Fruit fly (Drosophila melanogaster) whole organism, adult: ENCODE results near the gene CG44090.
A peak's percentile ranks its signal among the peaks of the same experiment; 100 is the strongest.

Experiments
- CG11617 ChIP-seq: fragments of 200-800 bp; sonication (Bioruptor generic); optimal IDR thresholded peaks from 2 replicates; lab custom pipeline; 2017; ENCODE audit warnings: mild to moderate bottlenecking, missing biosample characterization, missing genetic modification reagents, missing genetic modification characterization
- CG12768 ChIP-seq: fragments of 200-800 bp; sonication (Bioruptor generic); optimal IDR thresholded peaks from 2 replicates; lab custom pipeline; 2017; ENCODE audit warnings: missing biosample characterization, missing genetic modification characterization, mild to moderate bottlenecking, moderate library complexity, missing genetic modification reagents
- CG14711 ChIP-seq: fragments of 200-800 bp; sonication (Bioruptor generic); optimal IDR thresholded peaks from 2 replicates; lab custom pipeline; 2018; ENCODE audit warnings: missing biosample characterization, mild to moderate bottlenecking, missing genetic modification characterization, moderate library complexity
- CG1620 ChIP-seq: fragments of 200-800 bp; sonication (Bioruptor generic); optimal IDR thresholded peaks from 2 replicates; lab custom pipeline; 2016; ENCODE audit warnings: missing biosample characterization, missing genetic modification characterization
- CG33017 ChIP-seq: fragments of 200-800 bp; sonication (Bioruptor generic); optimal IDR thresholded peaks from 2 replicates; lab custom pipeline; 2018; ENCODE audit warnings: missing biosample characterization, mild to moderate bottlenecking, missing genetic modification characterization, moderate library complexity
- CG5204 ChIP-seq: fragments of 200-800 bp; sonication (Bioruptor generic); optimal IDR thresholded peaks from 2 replicates; lab custom pipeline; 2016; ENCODE audit warnings: missing biosample characterization, missing genetic modification characterization
- CG7045 ChIP-seq: fragments of 200-800 bp; sonication (Bioruptor generic); optimal IDR thresholded peaks from 2 replicates; lab custom pipeline; 2017; ENCODE audit warnings: missing biosample characterization, mild to moderate bottlenecking, missing genetic modification characterization
- CG7101 ChIP-seq: fragments of 200-800 bp; sonication (Bioruptor generic); optimal IDR thresholded peaks from 2 replicates; lab custom pipeline; 2018; ENCODE audit warnings: missing biosample characterization, mild to moderate bottlenecking, missing genetic modification characterization, moderate library complexity
- Clk ChIP-seq: fragments of 200-800 bp; sonication (Bioruptor generic); optimal IDR thresholded peaks from 2 replicates; lab custom pipeline; 2017; ENCODE audit warnings: missing biosample characterization, missing genetic modification characterization
- Crg-1 ChIP-seq: fragments of 200-800 bp; sonication (Bioruptor generic); optimal IDR thresholded peaks from 2 replicates; lab custom pipeline; 2016; ENCODE audit warnings: missing biosample characterization, missing genetic modification characterization
- Hr96 ChIP-seq: fragments of 200-800 bp; sonication (Bioruptor generic); optimal IDR thresholded peaks from 2 replicates; lab custom pipeline; 2016; ENCODE audit warnings: missing biosample characterization, missing genetic modification characterization
- Mnt ChIP-seq: fragments of 200-800 bp; sonication (Bioruptor generic); optimal IDR thresholded peaks from 2 replicates; lab custom pipeline; 2016; ENCODE audit warnings: missing biosample characterization, mild to moderate bottlenecking, missing genetic modification characterization
- bab1 ChIP-seq: fragments of 200-800 bp; sonication (Bioruptor generic); optimal IDR thresholded peaks from 3 replicates; lab custom pipeline; 2019; ENCODE audit warnings: missing biosample characterization, mild to moderate bottlenecking, missing genetic modification characterization, moderate library complexity
- cic ChIP-seq: fragments of 200-800 bp; sonication (Bioruptor generic); optimal IDR thresholded peaks from 2 replicates; lab custom pipeline; 2017; ENCODE audit warnings: missing biosample characterization, mild to moderate bottlenecking, missing genetic modification characterization, moderate library complexity
- cnc ChIP-seq, 2 experiments: fragments of >200 bp; optimal IDR thresholded peaks; 2 replicates each; lab custom pipeline; 2017
- kay ChIP-seq: fragments of 200-800 bp; sonication (Bioruptor generic); peaks from one replicate; lab custom pipeline; 2016; ENCODE audit warnings: missing biosample characterization, missing genetic modification characterization, borderline replicate concordance
- ovo ChIP-seq: fragments of 200-800 bp; sonication (Bioruptor generic); optimal IDR thresholded peaks from 2 replicates; lab custom pipeline; 2016; ENCODE audit warnings: missing biosample characterization, missing genetic modification characterization
- pad ChIP-seq: fragments of 200-800 bp; sonication (Bioruptor generic); optimal IDR thresholded peaks from 3 replicates; lab custom pipeline; 2017; ENCODE audit warnings: missing biosample characterization, missing genetic modification characterization, mild to moderate bottlenecking, moderate library complexity, missing genetic modification reagents
- tj ChIP-seq: fragments of 200-800 bp; sonication (Bioruptor generic); optimal IDR thresholded peaks from 3 replicates; lab custom pipeline; 2017; ENCODE audit warnings: missing biosample characterization, mild to moderate bottlenecking, missing genetic modification characterization, moderate library complexity
- toe ChIP-seq: fragments of 200-800 bp; sonication (Bioruptor generic); optimal IDR thresholded peaks from 2 replicates; lab custom pipeline; 2016; ENCODE audit warnings: missing biosample characterization, missing genetic modification characterization

Gene CG44090

DNA sequence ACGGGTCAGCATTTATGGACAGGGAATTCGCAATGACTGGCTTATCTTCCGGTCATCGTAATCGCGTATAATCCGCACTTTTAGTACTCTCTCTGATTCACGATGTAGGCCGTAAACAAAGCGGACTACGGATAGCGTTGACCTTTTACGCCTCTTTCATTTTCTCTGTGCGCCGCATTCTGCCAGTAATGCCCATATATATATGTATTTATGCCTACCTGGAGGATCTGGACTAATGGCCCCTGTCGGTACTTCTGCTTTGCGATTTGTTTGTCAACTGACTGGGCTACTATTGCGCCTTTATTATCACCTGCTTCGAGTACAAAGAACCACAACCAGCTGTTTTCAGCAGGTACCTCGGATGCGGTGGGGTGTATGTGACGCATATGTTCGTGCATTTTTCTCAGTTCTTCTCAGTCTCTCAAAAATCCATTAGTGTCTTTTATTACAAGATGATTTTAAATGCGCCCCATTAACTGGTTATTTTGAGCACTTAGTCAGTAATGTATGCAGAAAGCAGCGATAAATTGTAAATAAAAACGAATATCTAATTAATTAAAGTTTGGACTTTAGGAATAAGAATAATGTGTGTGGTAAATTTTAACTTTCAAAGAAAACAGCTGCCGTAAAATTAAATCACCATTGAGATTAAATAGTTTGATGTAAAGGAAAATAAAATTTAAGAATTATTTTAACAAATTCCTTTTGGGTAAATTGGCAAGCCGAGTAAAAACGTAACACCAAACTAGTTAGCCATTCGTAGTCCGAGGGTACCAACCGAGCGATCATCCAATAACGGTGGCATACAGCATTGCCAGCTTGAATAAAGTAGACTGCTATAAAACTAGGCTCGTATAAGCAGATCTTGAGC, 39.7 kb downstream of the CG44090 start, which contains the start of gene CREG:
Gene CREG (minus strand): TSS at position 323 of the 871 bp plus-strand sequence.
- TF ChIP-seq CG5204 (GFP tag; lab: Kevin White, UChicago) (peak; percentile 50), kay (GFP tag; lab: Kevin White, UChicago) (peak; percentile 83), CG14711 (tag; lab: Kevin White, UChicago) (peak; percentile 20), Clk (GFP tag; lab: Kevin White, UChicago) (no peak), toe (no peak), bab1 (GFP tag; lab: Kevin White, UChicago) (no peak), Mnt (peak; percentile 25), ovo (GFP tag; lab: Kevin White, UChicago) (no peak), Crg-1 (GFP tag; lab: Kevin White, UChicago) (peak; percentile 2), CG1620 (no peak), CG33017 (no peak), cnc (optimal IDR thresholded peaks at IDR 0.05; lab: Kevin White, UChicago) (peak; percentile 12 to 21), CG7101 (tag; lab: Kevin White, UChicago) (peak; percentile 1), tj (peak; percentile 24), CG11617 (GFP tag; lab: Kevin White, UChicago) (peak; percentile 71), cic (GFP tag; lab: Kevin White, UChicago) (peak; percentile 22), CG12768 (peak; percentile 59), CG7045 (GFP tag; lab: Kevin White, UChicago) (peak; percentile 24), Hr96 (GFP tag; lab: Kevin White, UChicago) (peak; percentile 58), pad (GFP tag; lab: Kevin White, UChicago) (peak; percentile 26)

DNA sequence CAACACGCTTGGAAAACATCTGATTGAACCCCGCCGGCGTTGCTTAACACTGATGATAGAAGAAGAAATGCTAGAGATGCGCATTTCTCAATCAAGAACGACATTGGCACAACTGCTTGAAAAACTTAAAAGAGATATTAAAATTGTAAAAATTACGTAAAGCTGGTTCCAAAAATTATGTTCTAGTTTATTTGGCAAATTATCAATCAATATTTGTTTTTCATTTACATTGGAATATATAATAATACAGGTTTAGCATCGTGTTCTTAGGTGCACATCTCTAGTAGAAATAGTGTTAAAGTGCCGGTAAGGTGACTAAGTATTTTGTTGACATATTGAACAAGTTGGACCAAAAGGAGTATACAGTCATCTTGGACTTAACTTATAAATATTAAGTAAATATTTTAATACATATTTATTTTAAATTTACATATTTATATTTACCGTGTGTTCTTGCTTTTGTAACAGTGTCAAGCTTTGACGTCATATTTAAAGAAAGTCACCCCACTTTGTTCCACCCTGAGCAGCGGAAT, 42.9 kb downstream of the CG44090 start, which contains the start of the genes Brf and sds22:
Gene Brf (minus strand): TSS at position 25 of the 533 bp plus-strand sequence.
Gene sds22 (plus strand): TSS at position 282 of the 533 bp plus-strand sequence.
- TF ChIP-seq cnc (optimal IDR thresholded peaks at IDR 0.05; lab: Kevin White, UChicago) (no peak), CG11617 (GFP tag; lab: Kevin White, UChicago) (peak; percentile 96), tj (peak; percentile 85), CG7045 (GFP tag; lab: Kevin White, UChicago) (peak; percentile 95), bab1 (GFP tag; lab: Kevin White, UChicago) (peak; percentile 95), CG1620 (peak; percentile 98), Crg-1 (GFP tag; lab: Kevin White, UChicago) (peak; percentile 96), Hr96 (GFP tag; lab: Kevin White, UChicago) (peak; percentile 93), toe (peak; percentile 98), CG33017 (peak; percentile 92), cic (GFP tag; lab: Kevin White, UChicago) (peak; percentile 26), pad (GFP tag; lab: Kevin White, UChicago) (peak; percentile 88), CG7101 (tag; lab: Kevin White, UChicago) (peak; percentile 97), CG14711 (tag; lab: Kevin White, UChicago) (peak; percentile 91), Mnt (peak; percentile 91), ovo (GFP tag; lab: Kevin White, UChicago) (peak; percentile 95), CG12768 (peak; percentile 96), CG5204 (GFP tag; lab: Kevin White, UChicago) (peak; percentile 97), Clk (GFP tag; lab: Kevin White, UChicago) (peak; percentile 86), kay (GFP tag; lab: Kevin White, UChicago) (peak; percentile 99)

DNA sequence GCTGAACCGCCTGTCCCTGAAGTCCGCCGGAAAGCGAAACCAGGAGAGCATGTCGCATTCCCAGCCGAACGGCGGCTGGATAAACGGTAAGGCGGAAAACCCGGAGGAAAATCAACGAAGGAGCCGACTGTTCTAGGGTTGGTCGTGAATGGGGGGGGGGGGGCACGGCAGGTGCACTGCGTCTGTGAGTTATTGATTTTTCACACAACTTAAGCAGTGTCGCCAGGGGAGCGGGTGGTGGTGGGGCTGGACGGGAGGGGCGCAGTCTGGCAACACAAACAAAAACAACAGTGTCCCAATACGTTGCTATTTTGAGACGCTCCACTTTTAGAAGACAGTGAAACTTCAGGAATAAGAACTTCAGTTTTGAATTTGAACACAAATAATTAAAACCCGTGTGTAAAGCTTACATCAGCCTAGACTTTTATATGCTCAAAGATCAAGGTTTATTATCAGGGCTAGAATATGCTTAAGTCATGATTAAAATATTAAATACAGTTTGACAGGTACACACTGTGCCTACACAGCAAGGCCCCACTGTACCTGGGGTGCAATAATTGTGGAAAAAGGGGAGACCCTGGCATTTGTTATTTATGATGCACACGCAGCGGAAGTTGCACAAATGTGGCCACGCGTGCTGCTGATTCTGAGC, 47.9 kb downstream of the CG44090 start:
- TF ChIP-seq CG7045 (GFP tag; lab: Kevin White, UChicago) (peak; percentile 19), bab1 (GFP tag; lab: Kevin White, UChicago) (peak; percentile 54), CG11617 (GFP tag; lab: Kevin White, UChicago) (no peak), CG1620 (no peak), pad (GFP tag; lab: Kevin White, UChicago) (peak; percentile 3), kay (GFP tag; lab: Kevin White, UChicago) (peak; percentile 12), tj (no peak), CG5204 (GFP tag; lab: Kevin White, UChicago) (peak; percentile 36), ovo (GFP tag; lab: Kevin White, UChicago) (no peak), CG33017 (peak; percentile 55), cic (GFP tag; lab: Kevin White, UChicago) (no peak), Clk (GFP tag; lab: Kevin White, UChicago) (peak; percentile 55), Hr96 (GFP tag; lab: Kevin White, UChicago) (peak; percentile 32), CG7101 (tag; lab: Kevin White, UChicago) (peak; percentile 60), cnc (optimal IDR thresholded peaks at IDR 0.05; lab: Kevin White, UChicago) (no peak), Mnt (no peak), Crg-1 (GFP tag; lab: Kevin White, UChicago) (no peak), CG14711 (tag; lab: Kevin White, UChicago) (peak; percentile 63), toe (peak; percentile 54), CG12768 (peak; percentile 60)

DNA sequence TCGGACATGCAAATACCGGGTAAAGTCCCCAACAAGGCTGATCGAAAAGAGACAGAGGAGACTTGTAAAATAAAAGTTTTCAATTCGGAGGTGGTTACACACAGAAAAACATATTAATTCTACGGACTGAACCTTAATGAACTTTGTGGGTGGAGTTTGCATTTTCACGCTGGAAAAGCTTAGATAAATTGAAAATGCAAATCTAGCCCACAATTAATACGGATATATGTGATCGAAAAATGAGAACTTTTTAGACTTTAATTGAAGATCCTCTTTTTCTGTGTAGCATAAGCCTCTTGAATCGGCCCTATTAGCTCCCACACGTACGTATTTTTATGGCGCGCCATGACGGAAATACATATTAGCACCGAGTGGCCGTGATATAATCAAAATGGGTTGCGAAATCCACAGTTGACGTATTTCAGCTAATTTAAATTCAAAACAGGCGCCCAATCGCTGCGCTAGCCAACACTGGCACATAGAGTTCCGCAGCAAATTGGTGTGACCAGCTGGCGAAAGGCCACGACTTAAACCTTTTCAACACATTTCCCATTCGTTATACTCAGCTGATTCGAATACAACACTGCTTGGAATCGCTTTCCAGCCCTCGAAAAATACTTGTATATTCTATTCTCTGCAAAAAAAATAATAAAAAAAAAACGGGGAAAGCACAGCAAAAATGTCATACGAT, 48.8 kb downstream of the CG44090 start:
- TF ChIP-seq Mnt (peak; percentile 70), CG7101 (tag; lab: Kevin White, UChicago) (peak; percentile 73), CG14711 (tag; lab: Kevin White, UChicago) (peak; percentile 74), CG11617 (GFP tag; lab: Kevin White, UChicago) (no peak), toe (peak; percentile 75), Crg-1 (GFP tag; lab: Kevin White, UChicago) (peak; percentile 78), ovo (GFP tag; lab: Kevin White, UChicago) (peak; percentile 59), CG7045 (GFP tag; lab: Kevin White, UChicago) (peak; percentile 65), CG5204 (GFP tag; lab: Kevin White, UChicago) (peak; percentile 68), kay (GFP tag; lab: Kevin White, UChicago) (no peak), CG1620 (peak; percentile 84), cic (GFP tag; lab: Kevin White, UChicago) (peak; percentile 56), tj (peak; percentile 68), Hr96 (GFP tag; lab: Kevin White, UChicago) (peak; percentile 74), pad (GFP tag; lab: Kevin White, UChicago) (peak; percentile 60), bab1 (GFP tag; lab: Kevin White, UChicago) (peak; percentile 83), cnc (optimal IDR thresholded peaks at IDR 0.05; lab: Kevin White, UChicago) (no peak), Clk (GFP tag; lab: Kevin White, UChicago) (no peak), CG12768 (peak; percentile 23), CG33017 (peak; percentile 55)
